Fruit fly (Drosophila melanogaster): Measurements from ENCODE around the gene CG34323.

The CG34323 gene

dm6 chrX:12090195-12090784 is 20.1 kb downstream of the CG34323 start (continued):
- no peak for TF ChIP-seq vfl (GFP tag; optimal IDR thresholded peaks at IDR 0.05)
- TF ChIP-seq BtbVII (GFP tag; optimal IDR thresholded peaks at IDR 0.05): no peak
- no peak for TF ChIP-seq Bgb (GFP tag; IDR thresholded peaks at IDR 0.05; ENCODE audit: partially characterized antibody)
- TF ChIP-seq NK7.1 (GFP tag; optimal IDR thresholded peaks at IDR 0.05): no peak
- TF ChIP-seq bab2 (GFP tag; optimal IDR thresholded peaks at IDR 0.05): no peak
- TF ChIP-seq slbo (GFP tag; IDR thresholded peaks at IDR 0.05): no peak

- peak; percentile 30; the same call in 1 of the 2 replicates for TF ChIP-seq Rfx (GFP tag; IDR thresholded peaks at IDR 0.05)
- no peak for TF ChIP-seq CG7372 (GFP tag; IDR thresholded peaks at IDR 0.05)
These were observed 33.5 kb downstream of the CG34323 start, which contains the start of gene CG11356 for dm6 chrX:12103740-12104139. CG11356 (minus strand) TSS chrX:12103840.

- peak; percentile 84 for TF ChIP-seq CTCF (GFP tag; optimal IDR thresholded peaks at IDR 0.05)
- TF ChIP-seq CG10267 (tag; optimal IDR thresholded peaks at IDR 0.05): no peak
These were observed 34.0 kb downstream of the CG34323 start for dm6 chrX:12104219-12104618.

dm6 chrX:12106900-12107299 is 36.7 kb downstream of the CG34323 start, which contains the start of gene CG2750:
CG2750 (plus strand) TSS chrX:12107200.
- TF ChIP-seq ken (GFP tag; IDR thresholded peaks at IDR 0.05) (no peak), CG11695 (GFP tag; IDR thresholded peaks at IDR 0.05) (no peak), sqz (GFP tag; optimal IDR thresholded peaks at IDR 0.05) (no peak), CG7963 (GFP tag; IDR thresholded peaks at IDR 0.05; ENCODE audit: partially characterized antibody) (no peak)

- TF ChIP-seq fd102C (GFP tag; optimal IDR thresholded peaks at IDR 0.05): peak; percentile 65
- TF ChIP-seq Hr39 (optimal IDR thresholded peaks at IDR 0.05): peak; percentile 50
- no peak for TF ChIP-seq nmo (GFP tag; optimal IDR thresholded peaks at IDR 0.05)
- TF ChIP-seq CG9876 (GFP tag; optimal IDR thresholded peaks at IDR 0.05): no peak
- TF ChIP-seq Xbp1 (GFP tag; optimal IDR thresholded peaks at IDR 0.05): no peak
- TF ChIP-seq BtbVII (GFP tag; optimal IDR thresholded peaks at IDR 0.05): no peak
- TF ChIP-seq trh (GFP tag; optimal IDR thresholded peaks at IDR 0.05): no peak
- no peak for TF ChIP-seq ham (GFP tag; IDR thresholded peaks at IDR 0.05)
- TF ChIP-seq bowl (GFP tag; IDR thresholded peaks at IDR 0.05): no peak
- no peak for TF ChIP-seq z (GFP tag; IDR thresholded peaks at IDR 0.05)
- TF ChIP-seq CG15696 (tag; optimal IDR thresholded peaks at IDR 0.05): peak; percentile 50
- TF ChIP-seq CG30431 (GFP tag; optimal IDR thresholded peaks at IDR 0.05): no peak
- TF ChIP-seq ro (GFP tag; IDR thresholded peaks at IDR 0.05): no peak
- no peak for TF ChIP-seq CG10209 (GFP tag; optimal IDR thresholded peaks at IDR 0.05)
These were observed 49.1 kb downstream of the CG34323 start for dm6 chrX:12119349-12119748.

All from whole organism, embryonic.